Fruit fly (Drosophila melanogaster) Kc167 (cell line): ENCODE data around the gene Sbds.

Experiments used
- Myc ChIP-seq: fragments of >200 bp; optimal IDR thresholded peaks from 2 replicates; lab custom pipeline; 2017; ENCODE audit warnings: missing external identifiers
- Sin3A ChIP-seq: fragments of >200 bp; optimal IDR thresholded peaks from 2 replicates; lab custom pipeline; 2018; ENCODE audit warnings: missing external identifiers
- h ChIP-seq: fragments of >200 bp; optimal IDR thresholded peaks from 3 replicates; lab custom pipeline; 2018; ENCODE audit warnings: missing external identifiers
- insv ChIP-seq: fragments of >200 bp; optimal IDR thresholded peaks from 3 replicates; lab custom pipeline; 2018; ENCODE audit warnings: missing external identifiers
- psq ChIP-seq: fragments of >200 bp; optimal IDR thresholded peaks from 2 replicates; lab custom pipeline; 2017; ENCODE audit warnings: missing external identifiers
- ttk ChIP-seq: sonication (Bioruptor generic); optimal IDR thresholded peaks from 2 replicates; lab custom pipeline; 2017; ENCODE audit warnings: missing external identifiers

Sbds gene

dm6 chr3L:6752278-6753096 is at the start of gene Sbds, which contains the start of gene velo:
Gene Sbds, plus strand, starts transcription at chr3L:6752913.
Gene velo, minus strand, starts transcription at chr3L:6752752.
- TF ChIP-seq h (lab: Kevin White, UChicago) = no peak
- no peak for TF ChIP-seq Sin3A (lab: Kevin White, UChicago)
- no peak for TF ChIP-seq ttk (lab: Kevin White, UChicago)
- TF ChIP-seq psq (lab: Kevin White, UChicago) = no peak
- TF ChIP-seq Myc (lab: Kevin White, UChicago) = no peak
- no peak for TF ChIP-seq insv

dm6 chr3L:6703368-6703807 is 49.3 kb upstream of the Sbds start, which contains the start of gene SP1173:
Gene SP1173, minus strand, starts transcription at chr3L:6703521.
- no peak for TF ChIP-seq psq (lab: Kevin White, UChicago)
- no peak for TF ChIP-seq h (lab: Kevin White, UChicago)
- no peak for TF ChIP-seq insv
- TF ChIP-seq ttk (lab: Kevin White, UChicago) = no peak
- TF ChIP-seq Sin3A (lab: Kevin White, UChicago) = no peak
- no peak for TF ChIP-seq Myc (lab: Kevin White, UChicago)

dm6 chr3L:6704468-6705056 is 48.2 kb upstream of the Sbds start, which contains the start of gene CG8519:
Gene CG8519, plus strand, starts transcription at chr3L:6704860.
- TF ChIP-seq h (lab: Kevin White, UChicago) (no peak), ttk (lab: Kevin White, UChicago) (no peak), insv (no peak), psq (lab: Kevin White, UChicago) (no peak), Myc (lab: Kevin White, UChicago) (no peak), Sin3A (lab: Kevin White, UChicago) (no peak)

dm6 chr3L:6705865-6706264 is 46.8 kb upstream of the Sbds start:
- TF ChIP-seq insv (no peak), ttk (lab: Kevin White, UChicago) (no peak), Myc (lab: Kevin White, UChicago) (no peak), psq (lab: Kevin White, UChicago) (no peak)

- TF ChIP-seq ttk (lab: Kevin White, UChicago) (no peak), h (lab: Kevin White, UChicago) (no peak), Myc (lab: Kevin White, UChicago) (no peak), insv (no peak), Sin3A (lab: Kevin White, UChicago) (no peak), psq (lab: Kevin White, UChicago) (no peak)
These were observed 45.8 kb upstream of the Sbds start for dm6 chr3L:6706723-6707591.

- TF ChIP-seq psq (lab: Kevin White, UChicago) (no peak), Sin3A (lab: Kevin White, UChicago) (no peak)
These were observed 43.6 kb upstream of the Sbds start for dm6 chr3L:6708995-6709606.

- TF ChIP-seq Myc (lab: Kevin White, UChicago) (no peak), insv (no peak), Sin3A (lab: Kevin White, UChicago) (no peak), h (lab: Kevin White, UChicago) (no peak), psq (lab: Kevin White, UChicago) (no peak), ttk (lab: Kevin White, UChicago) (no peak)
These were observed 33.3 kb upstream of the Sbds start, which contains the start of gene ple for dm6 chr3L:6719392-6719889. Gene ple, minus strand, starts transcription at chr3L:6719525.

- TF ChIP-seq Myc (lab: Kevin White, UChicago) (no peak), psq (lab: Kevin White, UChicago) (no peak), insv (no peak), h (lab: Kevin White, UChicago) (no peak), Sin3A (lab: Kevin White, UChicago) (no peak), ttk (lab: Kevin White, UChicago) (no peak)
These were observed 29.4 kb upstream of the Sbds start for dm6 chr3L:6723338-6723737.

- TF ChIP-seq h (lab: Kevin White, UChicago) (no peak), insv (no peak), psq (lab: Kevin White, UChicago) (no peak), Sin3A (lab: Kevin White, UChicago) (no peak), ttk (lab: Kevin White, UChicago) (no peak), Myc (lab: Kevin White, UChicago) (no peak)
These were observed 28.2 kb upstream of the Sbds start for dm6 chr3L:6724511-6724910.

dm6 chr3L:6731077-6731476 is 21.6 kb upstream of the Sbds start:
- TF ChIP-seq h (lab: Kevin White, UChicago) (no peak), ttk (lab: Kevin White, UChicago) (no peak), psq (lab: Kevin White, UChicago) (no peak), insv (no peak), Myc (lab: Kevin White, UChicago) (no peak), Sin3A (lab: Kevin White, UChicago) (no peak)
